Fruit fly (Drosophila melanogaster) whole organism, embryonic: ENCODE measurements around the gene CG14431.

ENCODE experiments used
- Abd-B ChIP-seq: fragments of 200-800 bp; sonication (Bioruptor generic); optimal IDR thresholded peaks from 2 replicates; lab custom pipeline; 2018; ENCODE audit warnings: missing biosample characterization, mild to moderate bottlenecking, missing genetic modification characterization, moderate library complexity
- Aef1 ChIP-seq: fragments of 200-800 bp; sonication (Bioruptor generic); IDR thresholded peaks from 3 replicates; pipeline ENCODE4 v1.3.6; 2022; ENCODE audit warnings: missing biosample characterization, missing genetic modification characterization
- BEAF-32 ChIP-seq: fragments of 200-800 bp; sonication (Bioruptor generic); optimal IDR thresholded peaks from 3 replicates; lab custom pipeline; 2017; ENCODE audit warnings: missing biosample characterization, missing genetic modification characterization, mild to moderate bottlenecking, moderate library complexity, missing genetic modification reagents
- Blimp-1 ChIP-seq: fragments of 200-800 bp; sonication (Bioruptor generic); optimal IDR thresholded peaks from 3 replicates; lab custom pipeline; 2018; ENCODE audit warnings: missing biosample characterization, missing genetic modification characterization, mild to moderate bottlenecking, moderate library complexity, missing genetic modification reagents
- CG11560 ChIP-seq: fragments of 200-800 bp; sonication (Bioruptor generic); IDR thresholded peaks from 3 replicates; pipeline ENCODE4 v1.3.6; 2022; ENCODE audit warnings: missing biosample characterization, missing genetic modification characterization
- CG11723 ChIP-seq: fragments of 200-800 bp; sonication (Bioruptor generic); optimal IDR thresholded peaks from 2 replicates; lab custom pipeline; 2017; ENCODE audit warnings: missing biosample characterization, mild to moderate bottlenecking, missing genetic modification characterization
- CG12155 ChIP-seq: fragments of 200-800 bp; sonication (Bioruptor generic); optimal IDR thresholded peaks from 3 replicates; lab custom pipeline; 2016; ENCODE audit warnings: missing biosample characterization, missing genetic modification characterization
- CG12769 ChIP-seq: fragments of 200-800 bp; sonication (Bioruptor generic); optimal IDR thresholded peaks from 2 replicates; lab custom pipeline; 2019; ENCODE audit warnings: missing biosample characterization, mild to moderate bottlenecking, missing genetic modification characterization, moderate library complexity
- CG13287 ChIP-seq: fragments of 200-800 bp; sonication (Bioruptor generic); IDR thresholded peaks from 2 replicates; pipeline ENCODE4 v1.3.6; 2022; ENCODE audit warnings: missing biosample characterization, missing genetic modification characterization; ENCODE audit not compliant: partially characterized antibody
- CG15269 ChIP-seq: fragments of 200-800 bp; sonication (Bioruptor generic); optimal IDR thresholded peaks from 2 replicates; lab custom pipeline; 2018; ENCODE audit warnings: missing biosample characterization, mild to moderate bottlenecking, missing genetic modification characterization, moderate library complexity
- CG17829 ChIP-seq: fragments of 200-800 bp; optimal IDR thresholded peaks from 2 replicates; lab custom pipeline; 2019; ENCODE audit warnings: missing biosample characterization, mild to moderate bottlenecking, missing genetic modification characterization, moderate library complexity
- CG31224 ChIP-seq: fragments of 200-800 bp; sonication (Bioruptor generic); IDR thresholded peaks from 2 replicates; pipeline ENCODE4 v1.3.6; 2022; ENCODE audit warnings: missing biosample characterization, missing genetic modification characterization
- CG3407 ChIP-seq: fragments of 200-800 bp; sonication (Bioruptor generic); optimal IDR thresholded peaks from 2 replicates; lab custom pipeline; 2018; ENCODE audit warnings: missing biosample characterization, mild to moderate bottlenecking, missing genetic modification characterization
- CG4424 ChIP-seq: fragments of 200-800 bp; sonication (Bioruptor generic); optimal IDR thresholded peaks from 3 replicates; lab custom pipeline; 2016; ENCODE audit warnings: missing biosample characterization, missing genetic modification characterization
- CG6175 ChIP-seq: fragments of 200-800 bp; sonication (Bioruptor generic); IDR thresholded peaks from 3 replicates; pipeline ENCODE4 v1.3.6; 2022; ENCODE audit warnings: missing biosample characterization, missing genetic modification characterization
- CTCF ChIP-seq: fragments of 200-800 bp; sonication (Bioruptor generic); optimal IDR thresholded peaks from 2 replicates; lab custom pipeline; 2017; ENCODE audit warnings: missing biosample characterization, mild to moderate bottlenecking, missing genetic modification characterization, moderate library complexity
- CkIIα-i1 ChIP-seq: fragments of 200-800 bp; sonication (Bioruptor generic); IDR thresholded peaks from 2 replicates; pipeline ENCODE4 v1.3.6; 2022; ENCODE audit warnings: missing biosample characterization, missing genetic modification characterization
- Dp ChIP-seq: fragments of 200-800 bp; sonication (Bioruptor generic); optimal IDR thresholded peaks from 2 replicates; lab custom pipeline; 2018; ENCODE audit warnings: missing biosample characterization, mild to moderate bottlenecking, missing genetic modification characterization, moderate library complexity
- Dref ChIP-seq: fragments of 200-800 bp; sonication (Bioruptor generic); IDR thresholded peaks from 2 replicates; pipeline ENCODE4 v1.3.6; 2022; ENCODE audit warnings: missing biosample characterization, missing genetic modification characterization
- Fer3 ChIP-seq: fragments of 200-800 bp; sonication (Bioruptor generic); optimal IDR thresholded peaks from 2 replicates; lab custom pipeline; 2018; ENCODE audit warnings: missing biosample characterization, mild to moderate bottlenecking, missing genetic modification characterization, moderate library complexity
- Hr39 ChIP-seq: fragments of >200 bp; optimal IDR thresholded peaks from 2 replicates; lab custom pipeline; 2017
- Hsf ChIP-seq: fragments of 200-800 bp; sonication (Bioruptor generic); optimal IDR thresholded peaks from 3 replicates; lab custom pipeline; 2016; ENCODE audit warnings: missing biosample characterization, missing genetic modification characterization
- MESR4 ChIP-seq: fragments of 200-800 bp; sonication (Bioruptor generic); optimal IDR thresholded peaks from 2 replicates; lab custom pipeline; 2018; ENCODE audit warnings: missing biosample characterization, mild to moderate bottlenecking, missing genetic modification characterization, moderate library complexity
- Med ChIP-seq: fragments of 200-800 bp; sonication (Bioruptor generic); peaks from one replicate; lab custom pipeline; 2016; ENCODE audit warnings: missing biosample characterization, missing genetic modification characterization, mild to moderate bottlenecking, inconsistent platforms, moderate library complexity
- Six4 ChIP-seq: fragments of 200-800 bp; sonication (Bioruptor generic); optimal IDR thresholded peaks from 2 replicates; lab custom pipeline; 2016; ENCODE audit warnings: missing biosample characterization, missing genetic modification characterization
- Tbp ChIP-seq: fragments of >200 bp; optimal IDR thresholded peaks from 2 replicates; lab custom pipeline; 2018; ENCODE audit warnings: missing biosample characterization, missing genetic modification characterization
- YL-1 ChIP-seq: fragments of 200-800 bp; sonication (Bioruptor generic); optimal IDR thresholded peaks from 3 replicates; lab custom pipeline; 2017; ENCODE audit warnings: missing biosample characterization, mild to moderate bottlenecking, missing genetic modification characterization
- ac ChIP-seq: fragments of 200-800 bp; sonication (Bioruptor generic); optimal IDR thresholded peaks from 3 replicates; lab custom pipeline; 2017; ENCODE audit warnings: missing biosample characterization, mild to moderate bottlenecking, missing genetic modification characterization
- ato ChIP-seq: fragments of 200-800 bp; sonication (Bioruptor generic); IDR thresholded peaks from 2 replicates; pipeline ENCODE4 v1.3.6; 2022; ENCODE audit warnings: missing biosample characterization, missing genetic modification characterization; ENCODE audit not compliant: partially characterized antibody
- az2 ChIP-seq: fragments of 200-800 bp; sonication (Bioruptor generic); optimal IDR thresholded peaks from 3 replicates; lab custom pipeline; 2016; ENCODE audit warnings: missing biosample characterization, missing genetic modification characterization
- bowl ChIP-seq: fragments of 200-800 bp; sonication (Bioruptor generic); IDR thresholded peaks from 2 replicates; pipeline ENCODE4 v1.3.6; 2022; ENCODE audit warnings: missing biosample characterization, missing genetic modification characterization
- crol ChIP-seq: fragments of 200-800 bp; sonication (Bioruptor generic); IDR thresholded peaks from 2 replicates; pipeline ENCODE4 v1.3.6; 2022; ENCODE audit warnings: missing biosample characterization, missing genetic modification characterization
- danr ChIP-seq: fragments of 200-800 bp; sonication (Bioruptor generic); IDR thresholded peaks from 2 replicates; pipeline ENCODE4 v1.3.6; 2022; ENCODE audit warnings: missing biosample characterization, missing genetic modification characterization
- gcm ChIP-seq: fragments of 200-800 bp; sonication (Bioruptor generic); optimal IDR thresholded peaks from 2 replicates; lab custom pipeline; 2019; ENCODE audit warnings: missing biosample characterization, mild to moderate bottlenecking, missing genetic modification characterization, moderate library complexity
- her ChIP-seq: fragments of 200-800 bp; sonication (Bioruptor generic); optimal IDR thresholded peaks from 2 replicates; lab custom pipeline; 2016; ENCODE audit warnings: missing biosample characterization, missing genetic modification characterization
- ind ChIP-seq: fragments of 200-800 bp; sonication (Bioruptor generic); optimal IDR thresholded peaks from 3 replicates; lab custom pipeline; 2016; ENCODE audit warnings: missing biosample characterization, missing genetic modification characterization
- kni ChIP-seq: fragments of 200-800 bp; sonication (Bioruptor generic); optimal IDR thresholded peaks from 3 replicates; lab custom pipeline; 2017; ENCODE audit warnings: mild to moderate bottlenecking, missing biosample characterization, missing genetic modification reagents, missing genetic modification characterization
- knrl ChIP-seq: fragments of 200-800 bp; sonication (Bioruptor generic); IDR thresholded peaks from 3 replicates; pipeline ENCODE4 v1.3.6; 2022; ENCODE audit warnings: missing biosample characterization, missing genetic modification characterization; ENCODE audit not compliant: partially characterized antibody
- lbe ChIP-seq: fragments of 200-800 bp; sonication (Bioruptor generic); optimal IDR thresholded peaks from 2 replicates; lab custom pipeline; 2016; ENCODE audit warnings: missing biosample characterization, mild to moderate bottlenecking, missing genetic modification characterization
- nmo ChIP-seq: fragments of 200-800 bp; sonication (Bioruptor generic); optimal IDR thresholded peaks from 2 replicates; lab custom pipeline; 2018; ENCODE audit warnings: missing biosample characterization, mild to moderate bottlenecking, missing genetic modification characterization, moderate library complexity
- ranshi ChIP-seq: fragments of 200-800 bp; sonication (Bioruptor generic); IDR thresholded peaks from 2 replicates; pipeline ENCODE4 v1.3.6; 2022; ENCODE audit warnings: missing biosample characterization, missing genetic modification characterization
- row ChIP-seq: fragments of 200-800 bp; sonication (Bioruptor generic); IDR thresholded peaks from 3 replicates; pipeline ENCODE4 v1.3.6; 2022; ENCODE audit warnings: missing biosample characterization, missing genetic modification characterization
- sens ChIP-seq: fragments of 200-800 bp; sonication (Bioruptor generic); peaks from one replicate; lab custom pipeline; 2016; ENCODE audit warnings: missing biosample characterization, missing genetic modification characterization
- sim ChIP-seq: fragments of 200-800 bp; sonication (Bioruptor generic); IDR thresholded peaks from 2 replicates; pipeline ENCODE4 v1.3.6; 2022; ENCODE audit warnings: missing biosample characterization, missing genetic modification characterization
- stwl ChIP-seq: fragments of 200-800 bp; sonication (Bioruptor generic); optimal IDR thresholded peaks from 3 replicates; lab custom pipeline; 2018; ENCODE audit warnings: missing biosample characterization, mild to moderate bottlenecking, missing genetic modification characterization, moderate library complexity
- tio ChIP-seq: fragments of 200-800 bp; sonication (Bioruptor generic); optimal IDR thresholded peaks from 2 replicates; lab custom pipeline; 2017; ENCODE audit warnings: missing biosample characterization, missing genetic modification characterization, inconsistent platforms
- trh ChIP-seq: fragments of 200-800 bp; sonication (Bioruptor generic); optimal IDR thresholded peaks from 2 replicates; lab custom pipeline; 2016; ENCODE audit warnings: missing biosample characterization, missing genetic modification characterization
- tx ChIP-seq: fragments of 200-800 bp; sonication (Bioruptor generic); optimal IDR thresholded peaks from 2 replicates; lab custom pipeline; 2016; ENCODE audit warnings: missing biosample characterization, missing genetic modification characterization
- wor ChIP-seq: fragments of 200-800 bp; sonication (Bioruptor generic); IDR thresholded peaks from 2 replicates; pipeline ENCODE4 v1.3.6; 2022; ENCODE audit warnings: missing biosample characterization, missing genetic modification characterization
- zen ChIP-seq: fragments of 200-800 bp; sonication (Bioruptor generic); optimal IDR thresholded peaks from 3 replicates; lab custom pipeline; 2018; ENCODE audit warnings: missing biosample characterization, mild to moderate bottlenecking, missing genetic modification characterization, moderate library complexity

The CG14431 gene

DNA sequence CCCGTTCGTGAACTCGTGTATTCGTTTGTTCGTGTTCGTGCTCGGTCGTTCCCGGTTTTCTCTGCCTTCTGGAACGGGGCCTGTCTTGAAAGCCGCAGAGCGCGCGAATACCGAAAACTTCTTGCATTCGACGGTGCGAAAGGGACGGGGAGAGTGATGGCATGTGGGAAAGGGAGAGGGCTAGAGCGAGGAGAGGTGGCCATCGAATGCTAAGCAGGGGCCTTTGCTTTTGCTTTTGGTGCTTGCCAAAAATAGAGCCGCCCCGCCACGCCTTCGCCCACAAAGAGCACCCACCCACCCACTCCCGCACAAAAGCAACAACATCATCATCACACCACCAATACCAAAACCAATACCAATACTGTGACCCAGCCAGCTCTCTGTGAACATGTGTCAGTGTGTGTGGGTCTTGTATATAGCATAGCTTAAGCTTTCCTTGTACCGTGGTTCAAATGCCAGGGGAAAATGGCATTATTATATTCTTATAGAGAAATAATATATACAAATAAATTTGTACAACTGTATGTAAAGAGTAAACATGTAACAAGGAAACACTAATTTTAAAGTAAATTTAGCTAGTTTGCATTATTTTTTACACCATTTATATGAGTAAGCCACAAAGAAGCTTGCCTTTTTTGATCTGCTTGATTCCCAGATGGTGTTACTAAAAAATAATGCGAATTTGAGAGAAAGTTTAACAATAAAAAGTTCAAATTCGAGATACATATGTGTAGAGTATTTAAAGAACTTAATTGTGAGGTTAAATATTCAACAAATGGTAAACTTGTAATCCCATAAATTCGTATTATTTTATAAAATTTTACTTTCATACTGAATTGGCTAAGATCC, 40.7 kb upstream of the CG14431 start, which contains the start of gene CG14434 (continued):
- TF ChIP-seq ac (no peak), CkIIα-i1 (no peak), kni (GFP tag; lab: Kevin White, UChicago) (no peak), crol (GFP tag; lab: Robert Waterston, UW) (peak; percentile 83), CG15269 (tag; lab: Kevin White, UChicago) (peak; percentile 81), ato (GFP tag; lab: Robert Waterston, UW) (no peak), bowl (GFP tag; lab: Robert Waterston, UW) (no peak), row (GFP tag; lab: Robert Waterston, UW) (peak; percentile 74), CG13287 (GFP tag; lab: Robert Waterston, UW) (no peak), stwl (tag; lab: Kevin White, UChicago) (no peak), Fer3 (peak; percentile 53), gcm (GFP tag; lab: Kevin White, UChicago) (peak; percentile 36), lbe (GFP tag; lab: Kevin White, UChicago) (no peak), tx (GFP tag; lab: Kevin White, UChicago) (peak; percentile 44), Med (GFP tag; lab: Kevin White, UChicago) (peak; percentile 66), sim (GFP tag; lab: Robert Waterston, UW) (no peak), CG6175 (no peak), CG12769 (peak; percentile 59), ranshi (no peak), tio (GFP tag; lab: Kevin White, UChicago) (peak; percentile 91), CG11723 (GFP tag; lab: Kevin White, UChicago) (peak; percentile 85), Tbp (no peak), Hr39 (lab: Kevin White, UChicago) (no peak), her (GFP tag; lab: Kevin White, UChicago) (no peak), CG4424 (GFP tag; lab: Kevin White, UChicago) (peak; percentile 88), CG11560 (tag; lab: Robert Waterston, UW) (no peak), knrl (GFP tag; lab: Robert Waterston, UW) (no peak), YL-1 (peak; percentile 49), zen (tag; lab: Kevin White, UChicago) (peak; percentile 21), nmo (GFP tag; lab: Kevin White, UChicago) (peak; percentile 90), wor (peak; percentile 69), MESR4 (GFP tag; lab: Kevin White, UChicago) (no peak), Aef1 (no peak; the same call in 2 of the 3 replicates), Dp (GFP tag; lab: Kevin White, UChicago) (no peak), trh (GFP tag; lab: Kevin White, UChicago) (peak; percentile 50), Six4 (GFP tag; lab: Kevin White, UChicago) (peak; percentile 77), CG12155 (GFP tag; lab: Kevin White, UChicago) (peak; percentile 40), Hsf (GFP tag; lab: Kevin White, UChicago) (peak; percentile 74), CG3407 (peak; percentile 71), sens (GFP tag; lab: Kevin White, UChicago) (peak; percentile 97), CG17829 (tag; lab: Kevin White, UChicago) (peak; percentile 79), Blimp-1 (GFP tag; lab: Kevin White, UChicago) (peak; percentile 68), danr (GFP tag; lab: Robert Waterston, UW) (0 out of 2 replicates have a peak, but pooled peaks have one; percentile 20), ind (GFP tag; lab: Kevin White, UChicago) (peak; percentile 73), az2 (GFP tag; lab: Kevin White, UChicago) (peak; percentile 86), BEAF-32 (GFP tag; lab: Kevin White, UChicago) (no peak), CTCF (GFP tag; lab: Kevin White, UChicago) (peak; percentile 35), CG31224 (GFP tag; lab: Robert Waterston, UW) (peak; percentile 37; the same call in 1 of the 2 replicates), Dref (GFP tag; lab: Robert Waterston, UW) (no peak), Abd-B (GFP tag; lab: Kevin White, UChicago) (peak; percentile 82)
